Worm (Caenorhabditis elegans) whole organism, L4 larva: ENCODE data around the gene irld-40.

Source experiments
- aly-2 ChIP-seq: sonication (generic microtip); optimal IDR thresholded peaks from 2 replicates; lab custom pipeline; 2018; ENCODE audit warnings: missing biosample characterization, missing genetic modification characterization
- ceh-20 ChIP-seq: fragments of 200-800 bp; sonication (Bioruptor generic); IDR thresholded peaks from 2 replicates; pipeline ENCODE4 v1.3.6; 2022; ENCODE audit warnings: missing genetic modification reagents, missing genetic modification characterization, missing compliant biosample characterization
- fos-1 ChIP-seq: fragments of 150-350 bp; optimal IDR thresholded peaks from 2 replicates; lab custom pipeline; 2014; ENCODE audit warnings: missing biosample characterization, missing genetic modification characterization
- nhr-11 ChIP-seq: fragments of 150-350 bp; optimal IDR thresholded peaks from 2 replicates; lab custom pipeline; 2014; ENCODE audit warnings: missing biosample characterization, missing genetic modification characterization
- nhr-237 ChIP-seq: sonication (generic microtip); optimal IDR thresholded peaks from 2 replicates; lab custom pipeline; 2017; ENCODE audit warnings: missing biosample characterization, missing genetic modification characterization
- nhr-42 ChIP-seq: fragments of 200-800 bp; sonication (Bioruptor generic); IDR thresholded peaks from 2 replicates; pipeline ENCODE4 v1.3.6; 2022; ENCODE audit warnings: missing genetic modification characterization, missing compliant biosample characterization

DNA sequence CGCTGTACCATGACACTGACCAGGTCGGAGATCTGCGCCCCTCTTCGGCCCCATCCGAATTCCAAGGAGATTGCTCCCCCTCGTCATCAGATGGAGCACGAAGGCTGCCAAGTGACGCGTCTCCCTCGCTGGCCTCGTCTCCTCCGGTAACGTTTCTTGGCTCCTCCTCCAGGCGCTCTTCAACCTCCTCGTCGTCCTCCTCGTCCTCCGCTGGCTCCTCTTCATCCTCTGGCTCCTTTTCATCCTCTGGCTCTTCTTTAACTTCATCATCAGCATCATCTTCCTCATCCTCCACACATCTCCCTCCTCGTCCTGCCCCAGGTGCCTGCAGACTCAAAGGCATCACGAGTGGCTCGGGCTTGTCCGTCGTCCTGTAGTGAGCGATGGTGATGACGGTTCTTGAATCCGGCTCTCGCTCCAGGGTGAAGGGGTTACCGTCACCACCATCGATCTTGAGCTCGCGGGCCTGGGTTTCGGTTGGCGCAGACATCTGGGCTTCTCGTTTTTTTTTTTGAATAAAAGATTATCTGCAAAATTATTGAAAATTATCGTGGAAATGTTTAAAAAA is 36.9 kb downstream of the irld-40 start:
- TF ChIP-seq fos-1 (no peak), nhr-237 (no peak), aly-2 (no peak), ceh-20 (GFP tag; lab: Robert Waterston, UW) (no peak), nhr-11 (tag; lab: Kevin White, UChicago) (no peak), nhr-42 (GFP tag; lab: Robert Waterston, UW) (no peak)
